Fruit fly (Drosophila melanogaster) whole organism, embryonic: ENCODE measurements around the gene Bhmt.
A peak's percentile ranks its signal among the peaks of the same experiment; 100 is the strongest.

ENCODE experiments used
- Aef1 ChIP-seq: fragments of 200-800 bp; sonication (Bioruptor generic); IDR thresholded peaks from 3 replicates; pipeline ENCODE4 v1.3.6; 2022; ENCODE audit warnings: missing biosample characterization, missing genetic modification characterization
- Bgb ChIP-seq: fragments of 200-800 bp; sonication (Bioruptor generic); IDR thresholded peaks from 2 replicates; pipeline ENCODE4 v1.3.6; 2022; ENCODE audit warnings: missing biosample characterization, missing genetic modification characterization; ENCODE audit not compliant: partially characterized antibody
- C15 ChIP-seq: fragments of 200-800 bp; sonication (Bioruptor generic); IDR thresholded peaks from 3 replicates; pipeline ENCODE4 v1.3.6; 2022; ENCODE audit warnings: missing biosample characterization, missing genetic modification characterization
- CG10147 ChIP-seq: fragments of 200-800 bp; sonication (Bioruptor generic); optimal IDR thresholded peaks from 2 replicates; lab custom pipeline; 2019; ENCODE audit warnings: missing biosample characterization, mild to moderate bottlenecking, missing genetic modification characterization, moderate library complexity
- CG10462 ChIP-seq: fragments of 200-800 bp; sonication (Bioruptor generic); optimal IDR thresholded peaks from 2 replicates; lab custom pipeline; 2016; ENCODE audit warnings: missing biosample characterization, missing genetic modification characterization
- CG10565 ChIP-seq: fragments of 200-800 bp; sonication (Bioruptor generic); optimal IDR thresholded peaks from 3 replicates; lab custom pipeline; 2016; ENCODE audit warnings: missing biosample characterization, mild to moderate bottlenecking, missing genetic modification characterization
- CG11093 ChIP-seq: fragments of 200-800 bp; sonication (Bioruptor generic); IDR thresholded peaks from 3 replicates; pipeline ENCODE4 v1.3.6; 2022; ENCODE audit warnings: missing biosample characterization, missing genetic modification characterization
- CG11398 ChIP-seq: fragments of 200-800 bp; sonication (Bioruptor generic); optimal IDR thresholded peaks from 2 replicates; lab custom pipeline; 2016; ENCODE audit warnings: missing biosample characterization, missing genetic modification characterization
- CG1603 ChIP-seq: fragments of 200-800 bp; sonication (Bioruptor generic); optimal IDR thresholded peaks from 2 replicates; lab custom pipeline; 2019; ENCODE audit warnings: missing biosample characterization, mild to moderate bottlenecking, missing genetic modification characterization, moderate library complexity
- CG16813 ChIP-seq: fragments of 200-800 bp; sonication (Bioruptor generic); IDR thresholded peaks from 3 replicates; pipeline ENCODE4 v1.3.6; 2022; ENCODE audit warnings: missing biosample characterization, missing genetic modification characterization; ENCODE audit not compliant: partially characterized antibody
- CG17359 ChIP-seq: fragments of 200-800 bp; sonication (Bioruptor generic); optimal IDR thresholded peaks from 3 replicates; lab custom pipeline; 2018; ENCODE audit warnings: missing biosample characterization, mild to moderate bottlenecking, missing genetic modification characterization, moderate library complexity
- CG17361 ChIP-seq: fragments of 200-800 bp; sonication (Bioruptor generic); IDR thresholded peaks from 3 replicates; pipeline ENCODE4 v1.3.6; 2022; ENCODE audit warnings: missing biosample characterization, missing genetic modification characterization
- CG18599 ChIP-seq: fragments of 200-800 bp; sonication (Bioruptor generic); optimal IDR thresholded peaks from 3 replicates; lab custom pipeline; 2017; ENCODE audit warnings: missing biosample characterization, missing genetic modification characterization, mild to moderate bottlenecking, moderate library complexity, missing genetic modification reagents
- CG2120 ChIP-seq: fragments of 200-800 bp; sonication (Bioruptor generic); optimal IDR thresholded peaks from 3 replicates; lab custom pipeline; 2016; ENCODE audit warnings: missing biosample characterization, missing genetic modification characterization
- CG3065 ChIP-seq: fragments of 200-800 bp; sonication (Bioruptor generic); optimal IDR thresholded peaks from 2 replicates; lab custom pipeline; 2016; ENCODE audit warnings: missing biosample characterization, missing genetic modification characterization
- CG31441 ChIP-seq: fragments of 200-800 bp; sonication (Bioruptor generic); IDR thresholded peaks from 2 replicates; pipeline ENCODE4 v1.3.6; 2022; ENCODE audit warnings: missing biosample characterization, missing genetic modification characterization
- CG4360 ChIP-seq: fragments of 200-800 bp; sonication (Bioruptor generic); IDR thresholded peaks from 2 replicates; pipeline ENCODE4 v1.3.6; 2022; ENCODE audit warnings: missing biosample characterization, missing genetic modification characterization
- CG4730 ChIP-seq: fragments of 200-800 bp; sonication (Bioruptor generic); IDR thresholded peaks from 2 replicates; pipeline ENCODE4 v1.3.6; 2022; ENCODE audit warnings: missing biosample characterization, missing genetic modification characterization
- CG8281 ChIP-seq: fragments of 200-800 bp; sonication (Bioruptor generic); optimal IDR thresholded peaks from 2 replicates; lab custom pipeline; 2018; ENCODE audit warnings: missing biosample characterization, mild to moderate bottlenecking, missing genetic modification characterization, moderate library complexity
- CG9876 ChIP-seq: fragments of 200-800 bp; sonication (Bioruptor generic); optimal IDR thresholded peaks from 2 replicates; lab custom pipeline; 2016; ENCODE audit warnings: missing biosample characterization, missing genetic modification characterization
- Camta ChIP-seq: fragments of 200-800 bp; sonication (Bioruptor generic); optimal IDR thresholded peaks from 2 replicates; lab custom pipeline; 2016; ENCODE audit warnings: missing biosample characterization, missing genetic modification characterization
- D19B ChIP-seq: fragments of 200-800 bp; sonication (Bioruptor generic); optimal IDR thresholded peaks from 2 replicates; lab custom pipeline; 2017; ENCODE audit warnings: missing biosample characterization, mild to moderate bottlenecking, missing genetic modification characterization
- Dek ChIP-seq: fragments of 200-800 bp; sonication (Bioruptor generic); optimal IDR thresholded peaks from 3 replicates; lab custom pipeline; 2019; ENCODE audit warnings: missing biosample characterization, mild to moderate bottlenecking, missing genetic modification characterization, moderate library complexity
- E2f1 ChIP-seq: fragments of 200-800 bp; sonication (Bioruptor generic); IDR thresholded peaks from 2 replicates; pipeline ENCODE4 v1.3.6; 2022; ENCODE audit warnings: missing biosample characterization, missing genetic modification characterization
- HLH54F ChIP-seq: fragments of 200-800 bp; sonication (Bioruptor generic); optimal IDR thresholded peaks from 3 replicates; lab custom pipeline; 2016; ENCODE audit warnings: missing biosample characterization, missing genetic modification characterization
- Hmr ChIP-seq: fragments of 200-800 bp; sonication (Bioruptor generic); optimal IDR thresholded peaks from 3 replicates; lab custom pipeline; 2017; ENCODE audit warnings: mild to moderate bottlenecking, missing biosample characterization, missing genetic modification reagents, missing genetic modification characterization
- Hr3 ChIP-seq: fragments of 200-800 bp; sonication (Bioruptor generic); optimal IDR thresholded peaks from 3 replicates; lab custom pipeline; 2016; ENCODE audit warnings: missing biosample characterization, missing genetic modification characterization
- Jarid2 ChIP-seq: fragments of 200-800 bp; sonication (Bioruptor generic); optimal IDR thresholded peaks from 3 replicates; lab custom pipeline; 2017; ENCODE audit warnings: mild to moderate bottlenecking, missing biosample characterization, missing genetic modification reagents, missing genetic modification characterization
- Lim3 ChIP-seq: fragments of 200-800 bp; sonication (Bioruptor generic); IDR thresholded peaks from 2 replicates; pipeline ENCODE4 v1.3.6; 2022; ENCODE audit warnings: missing biosample characterization, missing genetic modification characterization
- MTF-1 ChIP-seq: fragments of 200-800 bp; sonication (Bioruptor generic); optimal IDR thresholded peaks from 2 replicates; lab custom pipeline; 2018; ENCODE audit warnings: missing biosample characterization, mild to moderate bottlenecking, missing genetic modification characterization, borderline replicate concordance
- NFAT ChIP-seq: fragments of 200-800 bp; sonication (Bioruptor generic); IDR thresholded peaks from 2 replicates; pipeline ENCODE4 v1.3.6; 2022; ENCODE audit warnings: missing biosample characterization, missing genetic modification characterization
- Nf-YC ChIP-seq: fragments of 200-800 bp; optimal IDR thresholded peaks from 3 replicates; lab custom pipeline; 2019; ENCODE audit warnings: missing biosample characterization, mild to moderate bottlenecking, missing genetic modification characterization, moderate library complexity
- ab ChIP-seq: fragments of 200-800 bp; sonication (Bioruptor generic); optimal IDR thresholded peaks from 2 replicates; lab custom pipeline; 2016; ENCODE audit warnings: missing biosample characterization, missing genetic modification characterization
- aop ChIP-seq: fragments of 200-800 bp; sonication (Bioruptor generic); IDR thresholded peaks from 2 replicates; pipeline ENCODE4 v1.3.6; 2022; ENCODE audit warnings: missing biosample characterization, missing genetic modification characterization
- ash1 ChIP-seq: fragments of 200-800 bp; sonication (Bioruptor generic); optimal IDR thresholded peaks from 2 replicates; lab custom pipeline; 2018; ENCODE audit warnings: missing biosample characterization, mild to moderate bottlenecking, missing genetic modification characterization
- bab2 ChIP-seq: fragments of 200-800 bp; sonication (Bioruptor generic); optimal IDR thresholded peaks from 2 replicates; lab custom pipeline; 2016; ENCODE audit warnings: missing biosample characterization, missing genetic modification characterization
- crol ChIP-seq: fragments of 200-800 bp; sonication (Bioruptor generic); IDR thresholded peaks from 2 replicates; pipeline ENCODE4 v1.3.6; 2022; ENCODE audit warnings: missing biosample characterization, missing genetic modification characterization
- disco-r ChIP-seq: fragments of 200-800 bp; sonication (Bioruptor generic); optimal IDR thresholded peaks from 2 replicates; lab custom pipeline; 2016; ENCODE audit warnings: missing biosample characterization, missing genetic modification characterization
- grn ChIP-seq: fragments of 200-800 bp; sonication (Bioruptor generic); optimal IDR thresholded peaks from 3 replicates; lab custom pipeline; 2017; ENCODE audit warnings: missing biosample characterization, missing genetic modification characterization
- hkb ChIP-seq, 2 experiments: fragments of 200-800 bp in 1 of 2; fragments of >200 bp in 1 of 2; sonication (Bioruptor generic) in 1 of 2; IDR thresholded peaks in 1 of 2; optimal IDR thresholded peaks in 1 of 2; 2 replicates each; pipeline versions ENCODE4 v1.3.6 to Lab custom; 2017 to 2022; ENCODE audit warnings: missing biosample characterization in 1 of 2, missing genetic modification characterization in 1 of 2
- nmo ChIP-seq: fragments of 200-800 bp; sonication (Bioruptor generic); optimal IDR thresholded peaks from 2 replicates; lab custom pipeline; 2018; ENCODE audit warnings: missing biosample characterization, mild to moderate bottlenecking, missing genetic modification characterization, moderate library complexity
- repo ChIP-seq: fragments of 200-800 bp; sonication (Bioruptor generic); optimal IDR thresholded peaks from 2 replicates; lab custom pipeline; 2016; ENCODE audit warnings: missing biosample characterization, missing genetic modification characterization
- salm ChIP-seq: fragments of 200-800 bp; sonication (Bioruptor generic); optimal IDR thresholded peaks from 2 replicates; lab custom pipeline; 2018; ENCODE audit warnings: missing biosample characterization, mild to moderate bottlenecking, missing genetic modification characterization
- sc ChIP-seq, 3 experiments: fragments of >200 bp in 2 of 3; fragments of 200-800 bp in 1 of 3; sonication (Bioruptor generic) in 1 of 3; optimal IDR thresholded peaks; 2 replicates in 2 of 3; 3 replicates in 1 of 3; lab custom pipeline; 2017; ENCODE audit warnings: mild to moderate bottlenecking in 1 of 3, missing biosample characterization in 1 of 3, missing genetic modification characterization in 1 of 3, missing genetic modification reagents in 1 of 3
- sens ChIP-seq: fragments of 200-800 bp; sonication (Bioruptor generic); peaks from one replicate; lab custom pipeline; 2016; ENCODE audit warnings: missing biosample characterization, missing genetic modification characterization
- toy ChIP-seq: fragments of 200-800 bp; sonication (Bioruptor generic); IDR thresholded peaks from 2 replicates; pipeline ENCODE4 v1.3.6; 2022; ENCODE audit warnings: missing biosample characterization, missing genetic modification characterization
- tx ChIP-seq: fragments of 200-800 bp; sonication (Bioruptor generic); optimal IDR thresholded peaks from 2 replicates; lab custom pipeline; 2016; ENCODE audit warnings: missing biosample characterization, missing genetic modification characterization
- vfl ChIP-seq: fragments of 200-800 bp; sonication (Bioruptor generic); optimal IDR thresholded peaks from 2 replicates; lab custom pipeline; 2016; ENCODE audit warnings: missing biosample characterization, missing genetic modification characterization
- zen2 ChIP-seq: fragments of 200-800 bp; sonication (Bioruptor generic); IDR thresholded peaks from 3 replicates; pipeline ENCODE4 v1.3.6; 2022; ENCODE audit warnings: missing biosample characterization, missing genetic modification characterization; ENCODE audit not compliant: partially characterized antibody

The Bhmt gene

DNA sequence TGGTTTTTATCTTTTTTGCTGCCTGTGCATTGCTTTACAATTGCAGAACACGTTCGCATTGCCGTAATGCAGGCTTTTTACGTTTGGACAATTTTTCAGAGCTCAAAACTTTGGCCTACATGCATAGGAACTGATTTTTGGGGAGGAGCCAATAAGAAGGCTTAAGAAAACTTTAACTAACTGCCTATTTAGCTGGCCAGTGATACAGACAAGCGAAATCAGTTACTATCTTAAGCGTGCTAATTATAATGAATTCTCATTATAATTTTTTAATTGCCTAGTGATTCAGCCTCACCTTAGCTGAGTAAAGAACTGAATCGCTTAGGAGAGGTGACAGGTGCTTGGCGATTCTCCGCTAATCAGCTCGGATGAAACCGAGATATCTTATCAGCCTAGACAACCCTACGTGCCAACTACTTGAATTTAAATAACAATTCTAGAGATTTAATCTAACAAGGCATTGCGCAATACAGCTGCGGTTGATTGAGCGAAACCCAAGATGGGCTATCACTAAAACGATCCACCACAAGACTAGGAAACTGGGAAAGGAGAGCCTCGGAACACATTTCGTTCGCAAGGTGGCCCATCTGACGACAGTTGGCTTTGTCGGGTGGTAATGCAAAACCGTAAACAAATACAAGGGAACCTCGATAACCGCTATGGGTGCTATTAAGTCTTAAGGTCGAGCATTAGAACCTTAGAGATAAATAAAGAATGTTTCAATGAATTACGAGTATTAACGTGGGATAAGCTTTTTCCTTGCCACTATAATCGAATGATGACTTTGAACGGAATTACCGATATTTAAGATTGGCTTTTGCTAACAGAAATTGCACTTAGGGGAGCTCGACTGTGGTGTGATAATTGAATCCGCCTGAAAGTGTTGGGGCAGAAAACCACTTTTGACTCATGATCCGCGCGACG lies 28.4 kb upstream of the Bhmt start (continued):
- no peak for TF ChIP-seq C15 (GFP tag; lab: Robert Waterston, UW)
- TF ChIP-seq Hmr (GFP tag; lab: Kevin White, UChicago), result peak; percentile 38
- no peak for TF ChIP-seq CG3065 (GFP tag; lab: Kevin White, UChicago)
- peak; percentile 87 for TF ChIP-seq grn (GFP tag; lab: Kevin White, UChicago)
- no peak for TF ChIP-seq nmo
- no peak for TF ChIP-seq vfl
- TF ChIP-seq toy (GFP tag; lab: Robert Waterston, UW), result no peak
- no peak for TF ChIP-seq CG11398 (GFP tag; lab: Kevin White, UChicago)
- TF ChIP-seq D19B (GFP tag; lab: Kevin White, UChicago), result no peak
- TF ChIP-seq sc (optimal IDR thresholded peaks at IDR 0.05; lab: Kevin White, UChicago), result no peak
- TF ChIP-seq sc (GFP tag; optimal IDR thresholded peaks at IDR 0.05; lab: Kevin White, UChicago), result no peak
- TF ChIP-seq CG17361 (GFP tag; lab: Robert Waterston, UW), result no peak
- TF ChIP-seq CG18599 (GFP tag; lab: Kevin White, UChicago), result peak; percentile 28
- no peak for TF ChIP-seq Camta (GFP tag; lab: Kevin White, UChicago)
- no peak for TF ChIP-seq CG4360 (GFP tag; lab: Robert Waterston, UW)
- no peak for TF ChIP-seq ash1
- TF ChIP-seq salm, result no peak
- no peak for TF ChIP-seq zen2 (GFP tag; lab: Robert Waterston, UW)
- TF ChIP-seq CG1603 (tag; lab: Kevin White, UChicago), result no peak
- no peak for TF ChIP-seq hkb (optimal IDR thresholded peaks at IDR 0.05; lab: Kevin White, UChicago)
- TF ChIP-seq hkb (GFP tag; IDR thresholded peaks at IDR 0.05; lab: Robert Waterston, UW), result 0 out of 2 replicates have a peak, but pooled peaks have one; percentile 13
- TF ChIP-seq CG10147 (GFP tag; lab: Kevin White, UChicago), result no peak
- TF ChIP-seq ab (GFP tag; lab: Kevin White, UChicago), result no peak
- TF ChIP-seq Jarid2 (GFP tag; lab: Kevin White, UChicago), result no peak
- TF ChIP-seq HLH54F (GFP tag; lab: Kevin White, UChicago), result no peak
- TF ChIP-seq CG10565 (GFP tag; lab: Kevin White, UChicago), result no peak
- no peak for TF ChIP-seq Aef1 (GFP tag; lab: Robert Waterston, UW)
- no peak for TF ChIP-seq crol (GFP tag; lab: Robert Waterston, UW)
- TF ChIP-seq CG31441 (GFP tag; lab: Robert Waterston, UW), result no peak
- no peak for TF ChIP-seq NFAT (GFP tag; lab: Robert Waterston, UW)
- TF ChIP-seq Hr3, result no peak
- TF ChIP-seq tx, result no peak
- no peak for TF ChIP-seq bab2
- no peak for TF ChIP-seq MTF-1 (GFP tag; lab: Kevin White, UChicago)
- no peak for TF ChIP-seq CG16813
- peak; percentile 36 for TF ChIP-seq CG2120 (GFP tag; lab: Kevin White, UChicago)
- no peak for TF ChIP-seq disco-r (GFP tag; lab: Kevin White, UChicago)
- no peak for TF ChIP-seq CG17359 (tag; lab: Kevin White, UChicago)
- TF ChIP-seq repo, result no peak
- TF ChIP-seq Nf-YC (tag; lab: Kevin White, UChicago), result no peak
- no peak for TF ChIP-seq E2f1 (GFP tag; lab: Robert Waterston, UW)
- no peak for TF ChIP-seq CG9876 (GFP tag; lab: Kevin White, UChicago)
- no peak for TF ChIP-seq CG8281 (tag; lab: Kevin White, UChicago)
- TF ChIP-seq Dek (tag; lab: Kevin White, UChicago), result no peak
- TF ChIP-seq Bgb (GFP tag; lab: Robert Waterston, UW), result no peak
- no peak for TF ChIP-seq CG10462 (GFP tag; lab: Kevin White, UChicago)
- TF ChIP-seq Lim3, result no peak
- no peak for TF ChIP-seq CG11093
- TF ChIP-seq aop (GFP tag; lab: Robert Waterston, UW), result no peak
- no peak for TF ChIP-seq CG4730
- TF ChIP-seq sens (GFP tag; lab: Kevin White, UChicago), result no peak
